Worm (Caenorhabditis elegans): Measurements from ENCODE around the gene lido-12.

ce11 chrII:2985446-2985845, 20.2 kb upstream of the lido-12 start:
- no peak for TF ChIP-seq F13C5.2 (tag; optimal IDR thresholded peaks at IDR 0.05)
- no peak for TF ChIP-seq flt-1 (GFP tag; IDR thresholded peaks at IDR 0.05)
- TF ChIP-seq pes-1 (GFP tag; IDR thresholded peaks at IDR 0.05): no peak
- no peak for TF ChIP-seq ama-1 (optimal IDR thresholded peaks at IDR 0.05)
- no peak for TF ChIP-seq tra-4 (tag; optimal IDR thresholded peaks at IDR 0.05)
- no peak for TF ChIP-seq sea-1 (GFP tag; conservative IDR thresholded peaks at IDR 0.05)
- TF ChIP-seq tbx-37 (GFP tag; conservative IDR thresholded peaks at IDR 0.05): no peak
- no peak for TF ChIP-seq ets-7 (tag; optimal IDR thresholded peaks at IDR 0.05)
- TF ChIP-seq ceh-13 (GFP tag; optimal IDR thresholded peaks at IDR 0.05): no peak
- no peak for TF ChIP-seq hmg-4 (GFP tag; optimal IDR thresholded peaks at IDR 0.05)
